Fruit fly (Drosophila melanogaster) whole organism, pupa: ENCODE measurements around the gene Ilp2.

Experiments
- CG14655 ChIP-seq: fragments of 200-800 bp; sonication (Bioruptor generic); optimal IDR thresholded peaks from 3 replicates; lab custom pipeline; 2017; ENCODE audit warnings: mild to moderate bottlenecking, missing biosample characterization, missing genetic modification reagents, missing genetic modification characterization
- CG17806 ChIP-seq: fragments of 200-800 bp; sonication (Bioruptor generic); optimal IDR thresholded peaks from 2 replicates; lab custom pipeline; 2018; ENCODE audit warnings: missing biosample characterization, mild to moderate bottlenecking, missing genetic modification characterization, moderate library complexity
- CG32121 ChIP-seq: fragments of 200-800 bp; sonication (Bioruptor generic); IDR thresholded peaks from 2 replicates; pipeline ENCODE4 v1.3.6; 2022; ENCODE audit warnings: missing biosample characterization, missing genetic modification characterization
- CG8301 ChIP-seq: fragments of 200-800 bp; sonication (Bioruptor generic); optimal IDR thresholded peaks from 2 replicates; lab custom pipeline; 2018; ENCODE audit warnings: missing biosample characterization, mild to moderate bottlenecking, missing genetic modification characterization
- D1 ChIP-seq: fragments of 200-800 bp; sonication (Bioruptor generic); optimal IDR thresholded peaks from 2 replicates; lab custom pipeline; 2018; ENCODE audit warnings: missing biosample characterization, mild to moderate bottlenecking, missing genetic modification characterization, moderate library complexity
- EcR ChIP-seq: fragments of 200-800 bp; sonication (Bioruptor generic); optimal IDR thresholded peaks from 3 replicates; lab custom pipeline; 2019; ENCODE audit warnings: missing biosample characterization, missing genetic modification characterization, mild to moderate bottlenecking, moderate library complexity, missing genetic modification reagents
- Pif1A ChIP-seq: fragments of 200-800 bp; sonication (Bioruptor generic); optimal IDR thresholded peaks from 3 replicates; lab custom pipeline; 2016; ENCODE audit warnings: missing biosample characterization, missing genetic modification characterization
- Pif1B ChIP-seq: fragments of 200-800 bp; sonication (Bioruptor generic); optimal IDR thresholded peaks from 3 replicates; lab custom pipeline; 2016; ENCODE audit warnings: missing biosample characterization, missing genetic modification characterization
- gl ChIP-seq: fragments of 200-800 bp; sonication (Bioruptor generic); optimal IDR thresholded peaks from 2 replicates; lab custom pipeline; 2018; ENCODE audit warnings: missing biosample characterization, mild to moderate bottlenecking, missing genetic modification characterization

DNA sequence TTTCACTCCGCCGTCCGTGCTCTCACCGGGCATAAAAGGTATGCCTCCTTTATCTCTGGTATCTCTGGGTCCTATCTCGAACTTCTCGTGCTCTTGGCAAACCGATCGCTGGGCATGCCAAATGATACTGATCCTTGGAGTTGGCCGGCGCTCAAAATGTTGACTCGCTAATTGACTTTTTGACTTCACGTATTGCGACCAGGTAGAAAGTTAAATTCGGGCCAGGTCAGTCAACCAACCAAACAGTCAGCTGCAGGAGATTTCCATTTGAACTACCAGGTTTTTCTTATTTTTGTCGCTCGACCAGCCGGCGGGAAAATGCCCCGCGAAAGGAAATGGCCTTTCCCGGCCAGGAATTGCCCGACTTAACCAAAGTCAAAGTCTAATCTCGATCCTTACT is 4.6 kb downstream of the Ilp2 start, which contains the start of gene Ilp4:
- TF ChIP-seq D1 (tag; lab: Kevin White, UChicago) (no peak), CG17806 (tag; lab: Kevin White, UChicago) (no peak), EcR (GFP tag; lab: Kevin White, UChicago) (no peak), gl (no peak), Pif1B (no peak), CG14655 (no peak), Pif1A (no peak), CG32121 (GFP tag; lab: Robert Waterston, UW) (no peak), CG8301 (no peak)
